Fruit fly (Drosophila melanogaster): ENCODE data around the gene Coq8.

The Coq8 gene

DNA sequence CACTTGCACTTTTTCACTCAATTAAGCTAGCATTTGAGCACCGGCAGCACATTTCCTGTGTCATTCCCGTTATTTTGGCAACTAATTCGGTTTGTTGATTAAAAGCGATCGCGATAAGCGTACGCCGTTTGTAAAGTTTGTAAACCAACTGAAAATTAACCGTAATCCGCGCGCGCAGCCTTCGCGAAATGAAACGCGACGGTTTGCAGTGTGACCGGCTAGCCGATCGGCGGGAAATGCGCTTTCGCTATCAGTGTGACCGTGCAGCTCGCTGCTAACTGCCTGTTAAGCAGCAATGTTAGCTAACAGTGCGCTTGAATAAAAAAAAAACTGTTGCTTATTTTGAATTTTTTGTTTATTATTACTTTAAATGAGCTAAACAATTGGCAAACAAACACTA lies 3.8 kb downstream of the Coq8 start, which contains the start of gene Pde9:
TSS of gene Pde9 (minus strand) at position 178 of the 400 bp plus-strand sequence.
- no peak for TF ChIP-seq psq (GFP tag; optimal IDR thresholded peaks at IDR 0.05)
- TF ChIP-seq OdsH (GFP tag; optimal IDR thresholded peaks at IDR 0.05), result no peak
- TF ChIP-seq CG32264 (GFP tag; optimal IDR thresholded peaks at IDR 0.05), result no peak
- no peak for TF ChIP-seq HLH106 (tag; optimal IDR thresholded peaks at IDR 0.05)
- TF ChIP-seq Dfd (GFP tag; optimal IDR thresholded peaks at IDR 0.05), result no peak
- TF ChIP-seq Rel (GFP tag; optimal IDR thresholded peaks at IDR 0.05), result no peak
- peak; percentile 15 for TF ChIP-seq Rel (tag; optimal IDR thresholded peaks at IDR 0.05)
- TF ChIP-seq foxo (GFP tag; optimal IDR thresholded peaks at IDR 0.05), result no peak
- TF ChIP-seq brk (GFP tag; optimal IDR thresholded peaks at IDR 0.05), result no peak
- peak; percentile 6 for TF ChIP-seq h (GFP tag; optimal IDR thresholded peaks at IDR 0.05)
- no peak for TF ChIP-seq GATAd (GFP tag; optimal IDR thresholded peaks at IDR 0.05)
- no peak for TF ChIP-seq br (GFP tag; optimal IDR thresholded peaks at IDR 0.05)
- TF ChIP-seq CrebA (GFP tag; optimal IDR thresholded peaks at IDR 0.05; ENCODE audit: borderline replicate concordance), result no peak
- no peak for TF ChIP-seq Jra (GFP tag; optimal IDR thresholded peaks at IDR 0.05)

DNA sequence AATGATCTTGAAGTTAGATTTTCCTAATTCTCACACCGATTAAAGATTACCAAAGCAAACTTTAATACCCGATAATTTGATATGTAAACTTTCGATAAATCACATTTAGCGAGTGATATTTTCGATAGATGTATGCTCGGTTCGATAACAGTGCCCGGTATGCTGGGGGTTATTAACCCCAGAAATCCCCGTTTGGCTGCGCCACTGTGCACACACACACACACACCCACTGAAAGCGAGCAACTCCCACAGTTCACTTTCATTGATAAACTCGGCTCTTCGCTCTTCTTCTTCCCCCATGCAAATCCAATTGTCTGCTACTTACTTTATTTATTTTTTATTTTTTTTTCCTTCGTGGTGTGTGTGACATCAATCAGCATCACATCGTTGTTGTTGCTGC lies 4.5 kb downstream of the Coq8 start:
- TF ChIP-seq Vsx2 (GFP tag; optimal IDR thresholded peaks at IDR 0.05; ENCODE audit: partially characterized antibody) (no peak), HLH106 (tag; optimal IDR thresholded peaks at IDR 0.05) (peak; percentile 13), Rel (GFP tag; optimal IDR thresholded peaks at IDR 0.05) (no peak), Rel (tag; optimal IDR thresholded peaks at IDR 0.05) (peak; percentile 65)

DNA sequence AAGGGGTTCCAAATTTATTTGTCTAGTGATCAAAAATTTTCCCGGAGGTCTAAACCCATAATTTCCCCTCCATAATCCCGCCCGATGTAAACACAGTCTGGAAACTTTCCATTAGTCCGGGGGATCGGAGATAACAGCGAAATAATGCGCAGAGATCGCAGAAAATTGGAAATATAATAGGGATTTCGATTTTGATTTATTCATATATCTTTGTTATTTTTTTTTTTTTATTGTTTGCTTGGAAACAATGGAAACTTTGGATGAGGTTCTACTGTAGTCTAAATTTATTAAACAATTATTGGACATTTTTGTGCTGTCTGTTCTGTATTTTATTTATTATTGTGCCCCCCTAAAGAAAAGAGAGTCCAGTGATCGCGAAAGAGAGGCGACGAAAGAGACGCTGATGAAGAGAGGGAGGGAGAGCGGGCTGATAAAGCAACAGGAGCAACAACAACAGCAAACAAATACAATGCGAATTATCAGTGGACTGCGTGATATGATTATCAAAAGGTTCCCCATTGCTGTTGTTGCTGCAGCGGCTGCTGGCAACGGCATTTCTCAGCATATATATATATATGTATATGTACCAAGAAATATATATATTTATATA lies 5.7 kb downstream of the Coq8 start:
- TF ChIP-seq pan (optimal IDR thresholded peaks at IDR 0.05) (no peak), dmrt93B (GFP tag; optimal IDR thresholded peaks at IDR 0.05) (no peak), psq (GFP tag; optimal IDR thresholded peaks at IDR 0.05) (peak; percentile 44), Dfd (GFP tag; optimal IDR thresholded peaks at IDR 0.05) (no peak), tai (GFP tag; optimal IDR thresholded peaks at IDR 0.05) (no peak), OdsH (GFP tag; optimal IDR thresholded peaks at IDR 0.05) (peak; percentile 34), rgr (GFP tag; optimal IDR thresholded peaks at IDR 0.05) (peak; percentile 61), Mio (GFP tag; optimal IDR thresholded peaks at IDR 0.05) (no peak), Dif (GFP tag; optimal IDR thresholded peaks at IDR 0.05; ENCODE audit: partially characterized antibody) (peak; percentile 36), dl (GFP tag; optimal IDR thresholded peaks at IDR 0.05; ENCODE audit: insufficient read depth in 1 of 2, partially characterized antibody in 2 of 2) (peak; percentile 45 to 71), CG32264 (GFP tag; optimal IDR thresholded peaks at IDR 0.05) (no peak), foxo (GFP tag; optimal IDR thresholded peaks at IDR 0.05) (peak in 1 of 2 experiments; percentile 43), sage (GFP tag; optimal IDR thresholded peaks at IDR 0.05) (no peak), CG9705 (GFP tag; optimal IDR thresholded peaks at IDR 0.05) (no peak), h (GFP tag; optimal IDR thresholded peaks at IDR 0.05) (peak; percentile 41), Rel (GFP tag; optimal IDR thresholded peaks at IDR 0.05) (no peak), Rel (tag; optimal IDR thresholded peaks at IDR 0.05) (peak; percentile 46), HLH106 (tag; optimal IDR thresholded peaks at IDR 0.05) (no peak), ey (GFP tag; optimal IDR thresholded peaks at IDR 0.05) (peak; percentile 42), usp (GFP tag; optimal IDR thresholded peaks at IDR 0.05) (no peak), Myc (optimal IDR thresholded peaks at IDR 0.05) (no peak), Abd-B (GFP tag; optimal IDR thresholded peaks at IDR 0.05) (no peak), Hnf4 (GFP tag; optimal IDR thresholded peaks at IDR 0.05) (no peak), N (GFP tag; optimal IDR thresholded peaks at IDR 0.05) (no peak), brk (GFP tag; optimal IDR thresholded peaks at IDR 0.05) (no peak), woc (GFP tag; optimal IDR thresholded peaks at IDR 0.05) (no peak), lola (GFP tag; optimal IDR thresholded peaks at IDR 0.05) (no peak), fru (GFP tag; optimal IDR thresholded peaks at IDR 0.05) (peak; percentile 43), Jra (GFP tag; optimal IDR thresholded peaks at IDR 0.05) (no peak)

DNA sequence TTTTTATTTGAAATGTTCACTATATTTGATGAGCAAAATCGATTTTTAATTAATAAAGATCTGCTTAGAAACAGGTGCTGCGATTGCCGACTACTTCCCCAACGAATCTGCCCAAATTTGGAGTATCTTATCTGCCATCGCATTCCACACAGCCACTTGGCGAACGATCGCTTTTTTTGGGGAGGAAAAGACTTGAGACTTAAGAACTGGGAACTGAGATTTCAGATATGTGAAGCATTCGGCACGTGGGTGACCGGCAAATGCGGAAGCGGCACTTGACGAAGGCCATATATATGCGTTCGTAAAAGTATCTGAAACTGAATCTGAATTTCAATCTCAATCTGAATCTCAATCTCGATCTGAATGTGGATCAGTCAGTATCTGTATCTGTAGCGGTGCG lies 6.9 kb downstream of the Coq8 start:
- TF ChIP-seq Dif (GFP tag; optimal IDR thresholded peaks at IDR 0.05; ENCODE audit: partially characterized antibody), result no peak
- no peak for TF ChIP-seq Hr78 (GFP tag; optimal IDR thresholded peaks at IDR 0.05)
- no peak for TF ChIP-seq GATAd (GFP tag; optimal IDR thresholded peaks at IDR 0.05)
- TF ChIP-seq CrebA (GFP tag; optimal IDR thresholded peaks at IDR 0.05; ENCODE audit: borderline replicate concordance), result no peak
- no peak for TF ChIP-seq sv (GFP tag; optimal IDR thresholded peaks at IDR 0.05)
- TF ChIP-seq dmrt93B (GFP tag; optimal IDR thresholded peaks at IDR 0.05), result no peak
- no peak for TF ChIP-seq Myc (optimal IDR thresholded peaks at IDR 0.05)
- no peak for TF ChIP-seq dl (GFP tag; optimal IDR thresholded peaks at IDR 0.05; ENCODE audit: insufficient read depth in 1 of 2, partially characterized antibody in 2 of 2)
- TF ChIP-seq tai (GFP tag; optimal IDR thresholded peaks at IDR 0.05), result no peak
- TF ChIP-seq HLH106 (tag; optimal IDR thresholded peaks at IDR 0.05), result no peak

All from whole organism, wandering third instar larva.